Worm (Caenorhabditis elegans): ENCODE measurements around the gene daf-5.

Gene daf-5

DNA sequence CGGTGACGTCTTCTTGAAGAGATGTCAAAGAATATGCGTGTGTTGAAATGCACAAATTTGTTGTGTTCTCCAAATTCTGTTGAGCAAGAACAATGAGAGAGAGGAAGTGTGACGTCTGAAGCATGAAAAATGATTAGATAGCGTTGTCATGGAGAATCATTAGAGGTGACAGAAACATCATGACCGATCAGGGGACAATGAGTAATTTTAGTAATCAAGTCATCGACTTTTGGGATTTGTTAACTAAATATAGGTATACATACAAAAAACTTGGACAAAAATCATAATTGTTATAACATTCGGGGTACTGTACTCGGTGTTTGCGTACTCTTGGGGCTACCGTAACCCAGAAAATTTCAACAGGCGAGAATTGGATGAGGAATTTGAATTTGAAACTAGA, at the start of gene daf-5:
Gene daf-5 (minus strand): TSS at position 101 of the 400 bp plus-strand sequence.
- TF ChIP-seq klf-2 (GFP tag; conservative IDR thresholded peaks at IDR 0.05) = no peak
- no peak for TF ChIP-seq tab-1 (GFP tag; IDR thresholded peaks at IDR 0.05)
- no peak for TF ChIP-seq med-1 (GFP tag; optimal IDR thresholded peaks at IDR 0.05; ENCODE audit: insufficient read depth)
- no peak for TF ChIP-seq T22C8.4 (GFP tag; IDR thresholded peaks at IDR 0.05)
- TF ChIP-seq ztf-23 (GFP tag; IDR thresholded peaks at IDR 0.05) = no peak
- TF ChIP-seq cog-1 (tag; optimal IDR thresholded peaks at IDR 0.05) = no peak
- TF ChIP-seq ztf-29 (GFP tag; IDR thresholded peaks at IDR 0.05) = no peak
- no peak for TF ChIP-seq ref-1 (GFP tag; conservative IDR thresholded peaks at IDR 0.05)
- TF ChIP-seq flt-1 (GFP tag; IDR thresholded peaks at IDR 0.05) = no peak

DNA sequence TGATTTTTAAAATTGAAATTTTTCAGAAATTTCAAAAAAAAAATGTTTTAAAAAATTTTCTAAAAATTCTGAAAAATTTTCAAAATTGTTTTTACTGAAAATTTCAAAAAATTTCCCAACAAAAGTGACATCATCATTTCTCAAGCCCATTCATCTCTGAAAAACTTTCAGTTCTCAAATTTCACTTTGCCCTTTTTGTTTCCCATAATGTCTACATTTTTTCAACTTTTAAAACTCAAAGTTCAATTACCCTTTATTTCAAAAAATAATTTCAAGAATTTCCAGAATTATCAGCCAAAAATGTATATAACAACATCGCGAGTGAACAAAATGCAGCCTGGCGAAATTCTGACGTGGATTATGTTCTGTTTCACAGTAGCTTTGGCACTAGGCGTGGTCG, 48.9 kb upstream of the daf-5 start, which contains the start of gene bkip-1:
Gene bkip-1 (plus strand): TSS at position 301 of the 400 bp plus-strand sequence.
- TF ChIP-seq med-1 (GFP tag; optimal IDR thresholded peaks at IDR 0.05; ENCODE audit: insufficient read depth) = no peak
- TF ChIP-seq klf-2 (GFP tag; conservative IDR thresholded peaks at IDR 0.05) = no peak
- no peak for TF ChIP-seq ztf-23 (GFP tag; IDR thresholded peaks at IDR 0.05)
- no peak for TF ChIP-seq ztf-29 (GFP tag; IDR thresholded peaks at IDR 0.05)
- TF ChIP-seq tab-1 (GFP tag; IDR thresholded peaks at IDR 0.05) = no peak
- no peak for TF ChIP-seq T22C8.4 (GFP tag; IDR thresholded peaks at IDR 0.05)

DNA sequence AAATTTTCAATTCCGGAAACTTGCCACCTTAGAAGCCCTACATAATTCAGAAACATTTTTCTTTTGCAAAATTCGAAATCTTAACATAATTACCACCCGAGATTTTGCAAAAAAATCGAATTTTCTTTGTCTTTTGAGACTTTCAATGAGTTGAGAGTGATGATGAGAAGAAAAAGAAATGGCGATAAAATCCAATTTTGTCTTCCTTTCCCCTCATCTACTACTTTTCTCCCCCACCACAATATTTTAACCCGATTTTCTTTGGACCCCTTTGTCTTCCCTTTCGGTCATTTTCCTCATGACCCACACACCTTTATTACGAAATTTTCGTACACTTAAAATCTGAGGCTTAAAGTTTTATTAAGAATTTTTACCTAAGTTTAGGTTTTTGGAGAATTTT, 46.2 kb upstream of the daf-5 start:
- TF ChIP-seq tab-1 (GFP tag; IDR thresholded peaks at IDR 0.05) (no peak), ref-1 (GFP tag; conservative IDR thresholded peaks at IDR 0.05) (no peak)

DNA sequence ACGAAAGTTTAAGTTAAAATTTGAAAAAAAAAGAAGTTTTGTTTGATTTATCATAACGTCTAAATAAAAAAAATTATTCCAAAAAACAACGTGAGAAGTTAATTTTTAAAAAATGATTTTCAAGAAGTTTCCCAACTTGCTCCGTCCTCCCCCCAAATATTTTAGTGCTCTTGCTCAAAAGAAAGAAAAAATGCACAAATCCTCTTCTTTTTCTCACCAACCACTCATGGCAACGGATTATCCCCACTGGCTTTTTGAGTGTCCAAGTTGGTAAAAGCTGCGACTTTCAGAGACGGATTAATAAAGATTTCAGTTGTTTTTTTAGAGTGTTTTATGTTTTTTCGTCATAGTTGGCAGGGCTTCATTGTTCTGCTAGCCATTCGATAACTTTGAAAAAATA, 45.4 kb upstream of the daf-5 start, which contains the start of gene Y39G8C.2:
Gene Y39G8C.2 (minus strand): TSS at position 101 of the 400 bp plus-strand sequence.
- TF ChIP-seq ref-1 (GFP tag; conservative IDR thresholded peaks at IDR 0.05) (no peak), med-1 (GFP tag; optimal IDR thresholded peaks at IDR 0.05; ENCODE audit: insufficient read depth) (no peak), T22C8.4 (GFP tag; IDR thresholded peaks at IDR 0.05) (no peak), ztf-23 (GFP tag; IDR thresholded peaks at IDR 0.05) (no peak), flt-1 (GFP tag; IDR thresholded peaks at IDR 0.05) (no peak), klf-2 (GFP tag; conservative IDR thresholded peaks at IDR 0.05) (no peak), ztf-29 (GFP tag; IDR thresholded peaks at IDR 0.05) (no peak), tab-1 (GFP tag; IDR thresholded peaks at IDR 0.05) (no peak), cog-1 (tag; optimal IDR thresholded peaks at IDR 0.05) (no peak)

DNA sequence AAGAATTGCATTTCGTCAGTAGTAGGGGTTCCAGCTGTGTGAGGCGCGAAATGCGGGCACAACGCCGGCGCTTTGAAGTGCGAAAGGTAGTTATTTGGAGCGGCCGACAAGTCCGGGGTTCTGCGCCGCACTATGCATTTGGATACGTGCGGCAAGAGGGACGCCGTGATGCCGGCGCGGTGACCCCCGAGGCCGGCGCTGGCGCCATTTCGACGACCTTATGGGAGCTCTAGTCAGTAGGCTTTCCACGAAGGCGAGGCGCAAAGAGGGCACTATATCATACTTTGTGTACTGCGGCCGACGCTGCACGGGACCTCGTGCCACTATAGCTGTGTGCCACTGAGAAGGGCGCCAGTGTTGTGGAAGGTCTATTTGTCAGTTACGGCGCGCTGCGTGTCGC, 44.7 kb upstream of the daf-5 start:
- no peak for TF ChIP-seq klf-2 (GFP tag; conservative IDR thresholded peaks at IDR 0.05)
- TF ChIP-seq ztf-29 (GFP tag; IDR thresholded peaks at IDR 0.05) = no peak
- TF ChIP-seq ref-1 (GFP tag; conservative IDR thresholded peaks at IDR 0.05) = no peak
- TF ChIP-seq T22C8.4 (GFP tag; IDR thresholded peaks at IDR 0.05) = no peak
- peak; percentile 3; the same call in 1 of the 2 replicates for TF ChIP-seq ztf-23 (GFP tag; IDR thresholded peaks at IDR 0.05)
- no peak for TF ChIP-seq tab-1 (GFP tag; IDR thresholded peaks at IDR 0.05)
- TF ChIP-seq med-1 (GFP tag; optimal IDR thresholded peaks at IDR 0.05; ENCODE audit: insufficient read depth) = no peak
- TF ChIP-seq flt-1 (GFP tag; IDR thresholded peaks at IDR 0.05) = 0 out of 2 replicates have a peak, but pooled peaks have one; percentile 7
- TF ChIP-seq cog-1 (tag; optimal IDR thresholded peaks at IDR 0.05) = no peak

DNA sequence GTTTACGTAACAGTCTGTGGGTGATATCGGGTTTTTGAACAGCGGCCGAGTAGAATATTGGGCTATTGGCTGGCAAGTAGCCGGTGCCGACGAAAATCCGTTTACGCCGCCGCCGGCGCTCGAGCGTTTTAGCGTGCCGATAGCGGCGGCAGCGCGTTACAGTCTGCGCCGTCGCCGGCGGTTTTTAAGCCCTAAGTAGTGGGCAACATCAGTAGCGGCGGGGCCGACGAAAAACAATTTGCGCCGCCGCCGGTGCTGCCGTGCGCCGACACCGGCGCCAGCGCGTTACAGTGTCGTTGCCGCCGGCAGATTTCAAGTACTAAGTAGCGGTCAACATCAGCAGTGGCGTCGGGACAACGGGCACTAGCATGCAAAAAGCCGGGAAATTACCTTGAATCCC, 43.8 kb upstream of the daf-5 start:
- no peak for TF ChIP-seq ref-1 (GFP tag; conservative IDR thresholded peaks at IDR 0.05)
- no peak for TF ChIP-seq cog-1 (tag; optimal IDR thresholded peaks at IDR 0.05)
- no peak for TF ChIP-seq ztf-23 (GFP tag; IDR thresholded peaks at IDR 0.05)
- no peak for TF ChIP-seq T22C8.4 (GFP tag; IDR thresholded peaks at IDR 0.05)

DNA sequence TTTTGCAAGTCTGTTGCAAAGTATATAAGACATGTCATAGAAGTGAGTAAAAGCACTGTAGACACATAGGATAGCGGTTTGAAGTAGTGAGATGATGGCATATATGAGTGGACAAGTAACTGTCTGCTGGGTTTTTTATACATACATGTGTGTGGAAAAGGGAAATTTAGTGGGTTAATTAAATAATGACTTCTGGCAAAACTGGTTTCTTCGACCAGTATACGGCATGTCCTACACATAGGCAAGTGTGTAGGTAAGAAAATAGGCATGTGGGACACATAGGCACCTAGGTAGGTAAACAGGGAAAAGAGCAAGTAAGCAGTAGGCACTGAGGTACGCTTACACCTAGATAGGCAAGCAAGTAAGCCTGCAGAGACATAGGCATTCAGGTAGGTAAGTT, 42.5 kb upstream of the daf-5 start, which contains the start of gene col-87:
Gene col-87 (minus strand): TSS at position 101 of the 400 bp plus-strand sequence.
- TF ChIP-seq med-1 (GFP tag; optimal IDR thresholded peaks at IDR 0.05; ENCODE audit: insufficient read depth) (no peak), tab-1 (GFP tag; IDR thresholded peaks at IDR 0.05) (no peak), T22C8.4 (GFP tag; IDR thresholded peaks at IDR 0.05) (no peak), klf-2 (GFP tag; conservative IDR thresholded peaks at IDR 0.05) (no peak), ref-1 (GFP tag; conservative IDR thresholded peaks at IDR 0.05) (no peak), ztf-29 (GFP tag; IDR thresholded peaks at IDR 0.05) (no peak), cog-1 (tag; optimal IDR thresholded peaks at IDR 0.05) (no peak), flt-1 (GFP tag; IDR thresholded peaks at IDR 0.05) (no peak), ztf-23 (GFP tag; IDR thresholded peaks at IDR 0.05) (no peak)

DNA sequence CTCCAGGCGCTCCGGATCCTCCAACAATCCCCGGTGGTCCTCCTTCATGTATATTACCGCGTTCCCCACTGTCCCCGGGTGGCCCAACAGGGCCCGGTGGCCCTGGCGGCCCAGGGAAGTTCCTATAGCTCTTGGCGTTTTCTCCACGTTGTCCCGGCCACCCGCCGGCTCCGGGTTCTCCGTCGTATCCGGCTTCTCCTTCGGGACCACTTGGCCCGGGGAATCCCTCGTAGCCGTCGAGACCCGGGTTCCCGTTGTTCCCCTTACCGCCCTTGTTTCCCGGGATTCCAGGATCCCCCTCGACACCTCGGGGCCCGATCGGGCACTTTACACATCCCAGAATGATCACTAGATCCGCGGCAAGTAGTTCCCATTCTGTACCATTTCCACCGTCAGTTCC, 39.1 kb upstream of the daf-5 start:
- no peak for TF ChIP-seq ztf-29 (GFP tag; IDR thresholded peaks at IDR 0.05)
- no peak for TF ChIP-seq tab-1 (GFP tag; IDR thresholded peaks at IDR 0.05)
- TF ChIP-seq klf-2 (GFP tag; conservative IDR thresholded peaks at IDR 0.05) = no peak
- no peak for TF ChIP-seq ztf-23 (GFP tag; IDR thresholded peaks at IDR 0.05)
- TF ChIP-seq med-1 (GFP tag; optimal IDR thresholded peaks at IDR 0.05; ENCODE audit: insufficient read depth) = no peak
- TF ChIP-seq flt-1 (GFP tag; IDR thresholded peaks at IDR 0.05) = no peak
- TF ChIP-seq T22C8.4 (GFP tag; IDR thresholded peaks at IDR 0.05) = no peak
- no peak for TF ChIP-seq cog-1 (tag; optimal IDR thresholded peaks at IDR 0.05)
- TF ChIP-seq ref-1 (GFP tag; conservative IDR thresholded peaks at IDR 0.05) = no peak

DNA sequence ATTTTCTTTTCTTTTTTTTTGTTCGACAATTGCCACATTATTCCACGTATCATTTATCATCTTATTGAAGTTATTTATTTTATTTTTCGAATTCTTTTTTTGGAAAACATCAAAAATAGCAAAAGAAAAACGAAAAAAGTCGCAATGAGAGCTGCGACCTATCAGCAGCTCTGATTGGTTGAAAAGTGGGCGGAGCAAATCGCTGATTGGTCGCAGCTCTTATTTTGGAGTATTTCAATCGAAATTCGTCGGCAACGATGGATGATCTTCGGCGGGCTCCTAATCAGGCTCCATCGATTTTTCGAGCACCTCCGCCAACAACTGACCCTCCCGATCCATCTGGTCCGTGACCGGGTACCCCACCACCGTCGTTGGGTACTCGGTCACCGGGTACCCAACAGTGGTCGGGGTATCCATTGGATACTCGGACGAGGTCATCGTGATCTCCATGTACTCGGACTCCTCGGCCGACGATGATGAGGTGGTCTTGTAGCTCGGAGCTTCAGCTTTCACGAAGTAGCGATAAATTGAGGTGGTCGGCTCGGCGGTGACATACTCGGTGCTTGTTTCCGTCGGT, 37.8 kb upstream of the daf-5 start:
- TF ChIP-seq cog-1 (tag; optimal IDR thresholded peaks at IDR 0.05) = no peak
- no peak for TF ChIP-seq T22C8.4 (GFP tag; IDR thresholded peaks at IDR 0.05)
- no peak for TF ChIP-seq tab-1 (GFP tag; IDR thresholded peaks at IDR 0.05)

DNA sequence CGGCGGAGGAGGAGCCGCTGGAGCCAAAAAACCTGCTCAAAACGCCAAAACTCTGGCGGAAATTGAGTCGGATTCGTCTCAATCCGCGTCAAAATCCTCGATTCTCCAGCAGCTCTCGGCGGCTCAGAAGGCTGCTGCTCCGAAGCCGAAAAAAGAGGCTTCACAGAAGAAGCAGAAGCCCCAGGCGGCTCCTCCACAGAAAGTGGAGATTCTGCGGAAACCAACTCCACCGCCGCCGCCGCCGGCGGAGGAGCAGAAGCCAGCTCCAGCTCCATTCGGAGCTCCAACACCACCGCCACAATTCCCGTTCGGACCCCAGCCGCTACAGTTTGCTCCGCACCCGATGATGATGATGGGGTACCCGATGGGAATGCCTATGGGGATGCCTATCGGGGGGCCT, 34.8 kb upstream of the daf-5 start:
- TF ChIP-seq T22C8.4 (GFP tag; IDR thresholded peaks at IDR 0.05) (no peak), ztf-23 (GFP tag; IDR thresholded peaks at IDR 0.05) (no peak), ref-1 (GFP tag; conservative IDR thresholded peaks at IDR 0.05) (no peak), klf-2 (GFP tag; conservative IDR thresholded peaks at IDR 0.05) (no peak), flt-1 (GFP tag; IDR thresholded peaks at IDR 0.05) (no peak), cog-1 (tag; optimal IDR thresholded peaks at IDR 0.05) (no peak), ztf-29 (GFP tag; IDR thresholded peaks at IDR 0.05) (no peak), med-1 (GFP tag; optimal IDR thresholded peaks at IDR 0.05; ENCODE audit: insufficient read depth) (no peak), tab-1 (GFP tag; IDR thresholded peaks at IDR 0.05) (no peak)
